Worm (Caenorhabditis elegans) whole organism, early embryonic: ENCODE results near the gene srx-43.

Experiments used
- B0310.2 ChIP-seq: sonication (generic microtip); optimal IDR thresholded peaks from 2 replicates; lab custom pipeline; 2016; ENCODE audit warnings: mild to moderate bottlenecking, missing genetic modification characterization, missing compliant biosample characterization
- F13C5.2 ChIP-seq: sonication (generic microtip); optimal IDR thresholded peaks from 2 replicates; lab custom pipeline; 2017; ENCODE audit warnings: mild to moderate bottlenecking, missing genetic modification characterization, inconsistent platforms, missing compliant biosample characterization
- aly-1 ChIP-seq: sonication (generic microtip); optimal IDR thresholded peaks from 2 replicates; lab custom pipeline; 2016; ENCODE audit warnings: missing genetic modification characterization, missing compliant biosample characterization
- ama-1 ChIP-seq: fragments of 150-350 bp; optimal IDR thresholded peaks from 2 replicates; lab custom pipeline; 2014
- ceh-13 ChIP-seq: fragments of 200-800 bp; sonication (Bioruptor generic); optimal IDR thresholded peaks from 2 replicates; lab custom pipeline; 2018; ENCODE audit warnings: mild to moderate bottlenecking, missing genetic modification characterization, missing compliant biosample characterization
- ceh-36 ChIP-seq: sonication (generic microtip); optimal IDR thresholded peaks from 2 replicates; lab custom pipeline; 2016; ENCODE audit warnings: missing genetic modification characterization, inconsistent platforms, missing compliant biosample characterization
- ets-7 ChIP-seq: sonication (generic microtip); optimal IDR thresholded peaks from 2 replicates; lab custom pipeline; 2016; ENCODE audit warnings: missing genotype, missing genetic modification characterization, missing compliant biosample characterization
- flt-1 ChIP-seq: fragments of 200-800 bp; sonication (Bioruptor generic); IDR thresholded peaks from 2 replicates; pipeline ENCODE4 v1.3.6; 2022; ENCODE audit warnings: missing genetic modification characterization, missing compliant biosample characterization
- hmbx-1 ChIP-seq: sonication (generic microtip); optimal IDR thresholded peaks from 2 replicates; lab custom pipeline; 2016; ENCODE audit warnings: mild to moderate bottlenecking, missing genetic modification characterization, missing compliant biosample characterization
- hmg-4 ChIP-seq: fragments of 200-800 bp; sonication (Bioruptor generic); optimal IDR thresholded peaks from 2 replicates; lab custom pipeline; 2018; ENCODE audit warnings: mild to moderate bottlenecking, missing genetic modification characterization, missing compliant biosample characterization
- hnd-1 ChIP-seq: sonication (generic microtip); optimal IDR thresholded peaks from 2 replicates; lab custom pipeline; 2016; ENCODE audit warnings: missing genetic modification characterization, missing compliant biosample characterization
- pes-1 ChIP-seq: fragments of 200-800 bp; sonication (Bioruptor generic); IDR thresholded peaks from 2 replicates; pipeline ENCODE4 v1.3.6; 2022; ENCODE audit warnings: missing genetic modification reagents, missing genetic modification characterization, missing compliant biosample characterization
- scrt-1 ChIP-seq: fragments of 200-800 bp; sonication (Bioruptor generic); IDR thresholded peaks from 2 replicates; pipeline ENCODE4 v1.3.6; 2022; ENCODE audit warnings: missing genetic modification characterization, missing compliant biosample characterization
- sea-1 ChIP-seq: fragments of 200-800 bp; sonication (Bioruptor generic); conservative IDR thresholded peaks from 2 replicates; pipeline ENCODE4 v1.3.6; 2022; ENCODE audit warnings: missing genetic modification characterization, missing compliant biosample characterization
- tbx-11 ChIP-seq: fragments of 200-800 bp; sonication (Bioruptor generic); IDR thresholded peaks from 2 replicates; pipeline ENCODE4 v1.3.6; 2022; ENCODE audit warnings: missing genetic modification characterization, missing compliant biosample characterization
- tbx-37 ChIP-seq: fragments of 200-800 bp; sonication (Bioruptor generic); conservative IDR thresholded peaks from 2 replicates; pipeline ENCODE4 v1.3.6; 2022; ENCODE audit warnings: missing genetic modification reagents, missing genetic modification characterization, missing compliant biosample characterization
- tra-4 ChIP-seq: sonication (generic microtip); optimal IDR thresholded peaks from 2 replicates; lab custom pipeline; 2017; ENCODE audit warnings: missing genetic modification characterization, missing compliant biosample characterization

The srx-43 gene

DNA sequence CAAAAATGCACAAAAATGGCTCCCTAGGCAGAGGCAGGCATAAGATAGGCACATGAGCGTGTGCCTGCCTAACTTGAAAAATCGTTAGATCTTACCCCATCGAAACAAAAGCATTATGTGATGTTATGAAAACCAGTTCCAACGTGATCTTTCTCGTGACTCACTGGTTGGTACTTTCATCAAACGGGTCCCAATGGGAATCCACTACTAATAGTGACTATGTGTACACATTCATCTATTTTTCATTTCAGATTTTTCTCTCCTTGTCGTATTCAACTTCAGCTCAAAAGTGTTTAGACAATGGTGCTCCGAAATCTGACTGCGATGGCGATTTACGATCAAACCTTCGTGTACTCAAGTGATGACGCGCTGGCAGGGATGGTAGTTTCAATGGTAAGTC is at the start of gene srx-43:
TSS of gene srx-43 (plus strand) at position 301 of the 400 bp plus-strand sequence.
- TF ChIP-seq ama-1 (lab: Kevin White, UChicago) (no peak), sea-1 (GFP tag; lab: Robert Waterston, UW) (no peak), ets-7 (no peak), tbx-37 (GFP tag; lab: Robert Waterston, UW) (no peak), ceh-13 (GFP tag; lab: Kevin White, UChicago) (no peak)

ce11 chrV:15969653-15970052 is 48.1 kb upstream of the srx-43 start, which contains the start of gene F36G9.7:
Gene F36G9.7 (minus strand): TSS chrV:15969753.
- TF ChIP-seq B0310.2 (tag; lab: Kevin White, UChicago) (no peak), ceh-36 (tag; lab: Kevin White, UChicago) (no peak), flt-1 (GFP tag; lab: Robert Waterston, UW) (no peak), F13C5.2 (tag; lab: Kevin White, UChicago) (no peak), scrt-1 (GFP tag; lab: Robert Waterston, UW) (no peak), ets-7 (no peak), pes-1 (GFP tag; lab: Robert Waterston, UW) (no peak), ama-1 (lab: Kevin White, UChicago) (no peak), tbx-37 (GFP tag; lab: Robert Waterston, UW) (no peak), tbx-11 (GFP tag; lab: Robert Waterston, UW) (no peak), aly-1 (no peak), sea-1 (GFP tag; lab: Robert Waterston, UW) (no peak), hnd-1 (no peak)

DNA sequence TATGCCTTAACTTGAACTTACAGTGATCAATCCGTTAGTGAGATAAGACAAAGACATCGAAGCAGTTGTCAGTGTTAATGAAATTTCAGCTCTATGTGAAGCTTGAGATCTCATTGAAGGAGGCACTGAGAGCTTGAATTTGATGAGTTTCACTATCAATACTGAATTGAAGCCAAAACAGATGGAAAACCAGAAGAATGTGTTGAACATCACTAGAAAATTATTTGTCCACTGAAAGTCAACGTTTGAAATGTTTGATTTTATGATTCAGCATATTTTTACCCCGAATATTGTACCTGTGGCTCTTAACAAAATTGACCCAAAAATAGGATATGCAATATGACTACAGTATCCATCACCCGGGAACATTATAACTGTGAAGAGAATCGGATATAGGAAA is 47.0 kb upstream of the srx-43 start:
- TF ChIP-seq hmbx-1 (tag; lab: Kevin White, UChicago): no peak

DNA sequence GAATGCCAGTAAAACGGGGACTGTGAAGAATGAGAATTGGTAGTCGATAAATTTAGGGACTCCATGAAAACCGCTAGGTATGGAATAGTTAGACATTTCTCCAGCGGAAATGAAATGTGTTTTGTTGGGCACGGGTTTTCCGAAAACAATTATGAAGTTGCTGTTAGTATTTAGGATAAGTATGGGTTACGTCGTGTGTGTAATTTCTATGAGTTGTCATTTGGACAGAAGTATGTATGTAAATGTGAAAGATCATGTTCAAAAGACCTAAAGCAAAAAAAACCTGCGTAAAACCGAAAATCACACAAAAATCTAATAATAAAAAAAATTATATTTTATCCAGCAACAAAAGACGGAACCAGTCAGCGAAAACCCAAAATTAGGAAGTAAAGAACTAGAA is 45.3 kb upstream of the srx-43 start, which contains the start of gene sru-23:
TSS of gene sru-23 (minus strand) at position 101 of the 400 bp plus-strand sequence.
- no peak for TF ChIP-seq ama-1 (lab: Kevin White, UChicago)
- no peak for TF ChIP-seq B0310.2 (tag; lab: Kevin White, UChicago)
- no peak for TF ChIP-seq F13C5.2 (tag; lab: Kevin White, UChicago)
- TF ChIP-seq ceh-13 (GFP tag; lab: Kevin White, UChicago): no peak
- TF ChIP-seq scrt-1 (GFP tag; lab: Robert Waterston, UW): no peak
- no peak for TF ChIP-seq tbx-11 (GFP tag; lab: Robert Waterston, UW)

DNA sequence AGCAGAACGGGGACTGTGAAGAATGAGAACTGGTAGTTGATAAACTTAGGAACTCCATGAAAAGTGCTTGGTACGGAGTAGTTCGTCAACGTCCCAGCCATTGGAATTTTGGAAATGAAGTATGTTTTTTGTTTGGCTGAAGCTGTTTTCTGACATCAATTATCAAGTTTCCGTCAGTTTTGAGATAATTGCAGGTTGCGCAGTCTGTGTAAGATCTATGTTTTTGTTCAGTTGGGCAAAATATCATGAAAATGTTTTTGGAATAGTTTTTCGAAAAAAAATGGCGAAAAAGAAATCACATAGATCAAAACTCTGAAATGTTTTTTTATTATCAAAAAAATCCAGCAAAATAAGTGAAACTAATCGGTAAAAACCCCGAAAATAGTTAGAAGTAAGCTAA is 42.9 kb upstream of the srx-43 start, which contains the start of gene sru-22:
TSS of gene sru-22 (minus strand) at position 101 of the 400 bp plus-strand sequence.
- TF ChIP-seq hmg-4 (GFP tag; lab: Kevin White, UChicago) (no peak), hmbx-1 (tag; lab: Kevin White, UChicago) (no peak), sea-1 (GFP tag; lab: Robert Waterston, UW) (no peak), tbx-37 (GFP tag; lab: Robert Waterston, UW) (no peak), pes-1 (GFP tag; lab: Robert Waterston, UW) (no peak), tra-4 (tag; lab: Kevin White, UChicago) (no peak), ets-7 (no peak), tbx-11 (GFP tag; lab: Robert Waterston, UW) (no peak), F13C5.2 (tag; lab: Kevin White, UChicago) (no peak), B0310.2 (tag; lab: Kevin White, UChicago) (no peak), flt-1 (GFP tag; lab: Robert Waterston, UW) (no peak), aly-1 (no peak), ceh-13 (GFP tag; lab: Kevin White, UChicago) (no peak), scrt-1 (GFP tag; lab: Robert Waterston, UW) (no peak)

DNA sequence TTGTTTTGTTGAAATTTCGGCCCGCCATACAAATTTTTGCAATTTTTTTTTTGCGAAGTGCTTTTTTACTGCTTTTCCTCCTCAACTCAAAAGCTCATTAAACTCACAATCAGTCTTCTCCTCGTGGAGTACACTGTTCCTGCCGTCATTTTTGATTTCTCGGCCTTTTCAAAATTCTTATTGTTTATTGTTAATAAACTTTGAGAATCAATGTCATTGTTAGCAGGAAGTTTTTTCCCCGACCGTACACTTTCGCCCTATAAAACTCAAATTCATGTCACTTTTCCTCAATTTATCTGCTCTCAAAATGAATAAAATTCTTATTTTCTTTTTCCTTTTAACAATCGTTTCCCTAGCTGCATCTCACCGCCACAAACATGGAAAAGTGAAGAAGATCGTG is 41.9 kb upstream of the srx-43 start, which contains the start of gene clec-232:
TSS of gene clec-232 (plus strand) at position 301 of the 400 bp plus-strand sequence.
- TF ChIP-seq hmg-4 (GFP tag; lab: Kevin White, UChicago): no peak
- TF ChIP-seq B0310.2 (tag; lab: Kevin White, UChicago): no peak
- no peak for TF ChIP-seq hmbx-1 (tag; lab: Kevin White, UChicago)

ce11 chrV:15978232-15978764 is 39.5 kb upstream of the srx-43 start, which contains the start of gene oac-20:
Gene oac-20 (plus strand): TSS chrV:15978714.
- TF ChIP-seq tbx-37 (GFP tag; lab: Robert Waterston, UW) (no peak), hmbx-1 (tag; lab: Kevin White, UChicago) (no peak), ets-7 (no peak)

DNA sequence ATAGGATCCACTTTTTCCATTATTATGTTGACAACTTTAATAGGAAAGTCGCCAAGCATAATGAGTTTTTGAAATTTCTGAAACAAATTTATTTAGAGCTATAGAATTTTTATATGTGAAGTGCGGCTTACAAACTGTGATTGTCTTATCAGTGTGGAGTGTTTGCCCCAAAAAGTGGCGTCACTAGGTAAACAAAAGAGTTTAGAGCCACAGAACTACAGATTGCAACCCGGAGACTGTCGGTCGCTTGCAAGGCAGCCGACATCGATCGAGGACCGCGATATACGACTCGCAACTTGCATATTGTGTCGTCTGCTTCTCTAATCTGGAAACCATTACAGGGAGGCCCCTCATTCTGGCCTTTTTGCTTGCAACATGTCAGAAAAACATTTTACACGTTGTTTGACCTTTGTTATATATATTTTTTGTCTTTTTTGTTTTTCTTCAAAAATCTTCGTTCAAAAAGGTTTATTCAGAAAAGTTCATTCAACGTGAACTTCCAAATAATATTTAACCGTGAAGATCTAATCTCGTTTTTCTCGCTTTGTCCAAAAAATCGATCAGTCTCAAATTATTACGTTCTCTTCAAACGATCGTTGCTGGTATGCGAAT is 34.9 kb upstream of the srx-43 start, which contains the start of the genes fbxa-99 and F36G9.13:
TSS of gene fbxa-99 (minus strand) at position 122 of the 612 bp plus-strand sequence.
TSS of gene F36G9.13 (plus strand) at position 562 of the 612 bp plus-strand sequence.
- TF ChIP-seq aly-1 (no peak), tbx-37 (GFP tag; lab: Robert Waterston, UW) (no peak), ceh-13 (GFP tag; lab: Kevin White, UChicago) (no peak), ama-1 (lab: Kevin White, UChicago) (no peak), hnd-1 (no peak), hmg-4 (GFP tag; lab: Kevin White, UChicago) (no peak), F13C5.2 (tag; lab: Kevin White, UChicago) (no peak), pes-1 (GFP tag; lab: Robert Waterston, UW) (no peak), flt-1 (GFP tag; lab: Robert Waterston, UW) (no peak), sea-1 (GFP tag; lab: Robert Waterston, UW) (no peak), tbx-11 (GFP tag; lab: Robert Waterston, UW) (no peak), B0310.2 (tag; lab: Kevin White, UChicago) (no peak)
